Worm (Caenorhabditis elegans): ENCODE data around the gene F59A6.13.

DNA sequence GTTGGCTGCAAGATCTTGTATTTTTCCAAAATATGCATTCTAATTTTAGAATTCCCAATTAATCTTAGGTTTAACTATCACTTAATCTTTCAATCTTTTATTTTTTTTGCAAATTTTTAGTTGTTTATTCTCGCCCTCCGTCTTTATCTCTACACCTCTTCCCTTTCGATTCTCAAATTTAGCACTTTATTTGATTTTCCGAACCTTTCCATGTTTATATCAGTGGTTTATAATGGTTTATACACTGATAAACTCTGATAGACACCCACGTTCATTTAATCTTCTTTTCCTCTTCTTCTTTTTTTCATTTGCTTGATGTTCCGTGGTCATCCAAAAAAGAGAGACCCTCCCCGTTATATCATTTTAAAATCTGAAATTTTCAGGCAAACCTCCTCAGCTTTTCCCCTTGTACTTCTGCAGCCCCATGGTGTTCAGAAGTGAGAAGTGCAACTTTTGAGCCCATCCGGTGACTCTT, at the start of gene F59A6.13, which contains the start of gene nsy-1:
- no peak for TF ChIP-seq lin-13 (GFP tag; optimal IDR thresholded peaks at IDR 0.05)
- no peak for TF ChIP-seq unc-62 (GFP tag; optimal IDR thresholded peaks at IDR 0.05)
- no peak for TF ChIP-seq lin-39 (tag; optimal IDR thresholded peaks at IDR 0.05)
- no peak for TF ChIP-seq R02D3.7 (tag; optimal IDR thresholded peaks at IDR 0.05)
- TF ChIP-seq ceh-16 (tag; optimal IDR thresholded peaks at IDR 0.05) = no peak
- TF ChIP-seq lsy-2 (tag; optimal IDR thresholded peaks at IDR 0.05) = no peak
- no peak for TF ChIP-seq unc-55 (GFP tag; optimal IDR thresholded peaks at IDR 0.05)
- TF ChIP-seq nhr-237 (tag; optimal IDR thresholded peaks at IDR 0.05) = no peak
- TF ChIP-seq snpc-4 (tag; optimal IDR thresholded peaks at IDR 0.05) = no peak
- no peak for TF ChIP-seq nhr-6 (tag; optimal IDR thresholded peaks at IDR 0.05)
- TF ChIP-seq aly-2 (tag; optimal IDR thresholded peaks at IDR 0.05) = no peak
- no peak for TF ChIP-seq nhr-11 (tag; optimal IDR thresholded peaks at IDR 0.05)
- TF ChIP-seq nhr-21 (tag; optimal IDR thresholded peaks at IDR 0.05) = no peak

Data from whole organism, L2 larva.